Fruit fly (Drosophila melanogaster) whole organism, prepupa: ENCODE data around the gene CG13639.

Source experiments
- CG10631 ChIP-seq: fragments of 200-800 bp; sonication (Bioruptor generic); optimal IDR thresholded peaks from 2 replicates; lab custom pipeline; 2016; ENCODE audit warnings: missing biosample characterization, missing genetic modification characterization
- CG10669 ChIP-seq: fragments of 200-800 bp; sonication (Bioruptor generic); optimal IDR thresholded peaks from 3 replicates; lab custom pipeline; 2018; ENCODE audit warnings: missing biosample characterization, mild to moderate bottlenecking, missing genetic modification characterization, moderate library complexity
- CG11902 ChIP-seq: fragments of 200-800 bp; sonication (Bioruptor generic); optimal IDR thresholded peaks from 3 replicates; lab custom pipeline; 2016; ENCODE audit warnings: missing biosample characterization, missing genetic modification characterization
- CG32006 ChIP-seq: fragments of 200-800 bp; sonication (Bioruptor generic); optimal IDR thresholded peaks from 3 replicates; lab custom pipeline; 2017; ENCODE audit warnings: missing biosample characterization, mild to moderate bottlenecking, missing genetic modification characterization
- CG6808 ChIP-seq: fragments of 200-800 bp; sonication (Bioruptor generic); optimal IDR thresholded peaks from 3 replicates; lab custom pipeline; 2017; ENCODE audit warnings: missing biosample characterization, missing genetic modification characterization, mild to moderate bottlenecking, moderate library complexity, missing genetic modification reagents
- CG6854 ChIP-seq: fragments of 200-800 bp; sonication (Bioruptor generic); optimal IDR thresholded peaks from 2 replicates; lab custom pipeline; 2017; ENCODE audit warnings: missing biosample characterization, mild to moderate bottlenecking, missing genetic modification characterization
- CG9139 ChIP-seq: fragments of 200-800 bp; sonication (Bioruptor generic); optimal IDR thresholded peaks from 3 replicates; lab custom pipeline; 2017; ENCODE audit warnings: missing biosample characterization, mild to moderate bottlenecking, missing genetic modification characterization
- achi ChIP-seq: fragments of 200-800 bp; sonication (Bioruptor generic); optimal IDR thresholded peaks from 3 replicates; lab custom pipeline; 2016; ENCODE audit warnings: missing biosample characterization, missing genetic modification characterization
- acj6 ChIP-seq: fragments of 200-800 bp; sonication (Bioruptor generic); optimal IDR thresholded peaks from 3 replicates; lab custom pipeline; 2016; ENCODE audit warnings: missing biosample characterization, missing genetic modification characterization
- eg ChIP-seq: fragments of 200-800 bp; sonication (Bioruptor generic); IDR thresholded peaks from 3 replicates; pipeline ENCODE4 v1.3.6; 2022; ENCODE audit warnings: missing biosample characterization, missing genetic modification characterization
- salr ChIP-seq, 2 experiments: fragments of 200-800 bp; sonication (Bioruptor generic); optimal IDR thresholded peaks; 3 replicates each; lab custom pipeline; 2016 to 2018; ENCODE audit warnings: missing biosample characterization in 2 of 2, missing genetic modification characterization in 2 of 2, mild to moderate bottlenecking in 1 of 2
- spab ChIP-seq: fragments of 200-800 bp; sonication (Bioruptor generic); optimal IDR thresholded peaks from 2 replicates; lab custom pipeline; 2017; ENCODE audit warnings: missing biosample characterization, mild to moderate bottlenecking, missing genetic modification characterization, missing genetic modification reagents
- svp ChIP-seq: fragments of 200-800 bp; sonication (Bioruptor generic); peaks from one replicate; lab custom pipeline; 2016; ENCODE audit warnings: missing biosample characterization, missing genetic modification characterization
- vri ChIP-seq: fragments of 200-800 bp; sonication (Bioruptor generic); optimal IDR thresholded peaks from 3 replicates; lab custom pipeline; 2016; ENCODE audit warnings: missing biosample characterization, mild to moderate bottlenecking, missing genetic modification characterization

DNA sequence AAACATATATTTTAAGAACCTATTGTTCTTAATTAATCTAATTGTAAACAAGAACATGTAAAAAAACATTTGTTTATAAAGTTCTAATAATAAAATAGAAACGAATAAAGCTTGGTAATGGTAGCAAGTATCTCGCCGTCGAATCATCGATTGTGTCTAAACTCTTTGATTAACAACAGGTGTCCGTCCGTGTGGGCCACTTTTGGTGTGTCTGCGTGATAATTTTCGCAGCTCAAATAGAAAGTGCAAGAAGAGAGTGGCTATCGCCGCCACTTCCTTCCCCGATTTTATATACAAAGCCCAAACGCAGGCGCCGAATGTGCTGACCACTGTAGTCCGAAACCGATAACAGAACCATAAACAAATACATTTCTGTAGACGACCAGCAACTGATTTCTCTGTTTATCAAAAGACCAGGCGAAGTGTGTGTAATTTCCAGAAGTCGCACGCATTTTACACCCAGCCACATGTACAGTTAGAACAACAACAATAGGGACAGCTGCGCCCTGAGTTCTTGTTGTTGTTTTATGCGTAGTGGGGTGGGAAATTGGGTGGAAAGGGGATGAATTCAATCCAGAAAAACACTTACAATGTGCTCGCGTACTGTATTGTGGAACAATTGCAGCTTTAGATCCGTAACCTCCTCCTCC is 47.1 kb downstream of the CG13639 start:
- TF ChIP-seq salr (GFP tag; optimal IDR thresholded peaks at IDR 0.05; lab: Kevin White, UChicago) = no peak
- no peak for TF ChIP-seq CG9139 (GFP tag; lab: Kevin White, UChicago)
- TF ChIP-seq vri (GFP tag; lab: Kevin White, UChicago) = no peak
- TF ChIP-seq svp = no peak
- no peak for TF ChIP-seq achi (GFP tag; lab: Kevin White, UChicago)
- no peak for TF ChIP-seq spab
- TF ChIP-seq CG6808 (GFP tag; lab: Kevin White, UChicago) = no peak
- no peak for TF ChIP-seq acj6
- no peak for TF ChIP-seq CG6854 (GFP tag; lab: Kevin White, UChicago)
- no peak for TF ChIP-seq CG11902 (GFP tag; lab: Kevin White, UChicago)
- no peak for TF ChIP-seq eg (GFP tag; lab: Robert Waterston, UW)
- TF ChIP-seq CG32006 (GFP tag; lab: Kevin White, UChicago) = no peak
- no peak for TF ChIP-seq CG10631 (GFP tag; lab: Kevin White, UChicago)
- TF ChIP-seq CG10669 (GFP tag; lab: Kevin White, UChicago) = no peak
